Worm (Caenorhabditis elegans) whole organism, L2 larva: ENCODE measurements around the gene sre-31.

Experiments used
- ZK546.5 ChIP-seq: sonication (generic microtip); optimal IDR thresholded peaks from 2 replicates; lab custom pipeline; 2017; ENCODE audit warnings: missing biosample characterization, missing genetic modification characterization
- lin-11 ChIP-seq: fragments of 150-350 bp; sonication (generic microtip); optimal IDR thresholded peaks from 2 replicates; lab custom pipeline; 2014; ENCODE audit warnings: missing biosample characterization, missing genetic modification characterization, inconsistent platforms, mixed read lengths
- lsy-2 ChIP-seq, 2 experiments: fragments of 150-350 bp in 1 of 2; sonication (generic microtip) in 1 of 2; optimal IDR thresholded peaks; 2 replicates each; lab custom pipeline; 2014 to 2017; ENCODE audit warnings: missing biosample characterization in 2 of 2, missing genetic modification characterization in 2 of 2
- mdl-1 ChIP-seq, 2 experiments: fragments of 150-350 bp in 1 of 2; sonication (generic microtip) in 1 of 2; optimal IDR thresholded peaks; 2 replicates each; lab custom pipeline; 2017; ENCODE audit warnings: missing biosample characterization in 2 of 2, missing genetic modification characterization in 2 of 2
- nhr-23 ChIP-seq: fragments of 150-350 bp; optimal IDR thresholded peaks from 2 replicates; lab custom pipeline; 2014; ENCODE audit warnings: missing biosample characterization, missing genetic modification reagents, missing genetic modification characterization
- nhr-237 ChIP-seq: fragments of 150-350 bp; optimal IDR thresholded peaks from 2 replicates; lab custom pipeline; 2014; ENCODE audit warnings: missing biosample characterization, missing genetic modification characterization
- nhr-77 ChIP-seq: fragments of 150-350 bp; optimal IDR thresholded peaks from 2 replicates; lab custom pipeline; 2014; ENCODE audit warnings: missing biosample characterization, missing genetic modification characterization
- sma-9 ChIP-seq, 2 experiments: fragments of 150-350 bp in 1 of 2; sonication (generic microtip) in 1 of 2; optimal IDR thresholded peaks; 2 replicates each; lab custom pipeline; 2014 to 2016; ENCODE audit warnings: missing genetic modification characterization in 2 of 2, mild to moderate bottlenecking in 1 of 2, missing biosample characterization in 1 of 2, missing compliant biosample characterization in 1 of 2, missing genetic modification reagents in 1 of 2, moderate library complexity in 1 of 2
- snpc-4 ChIP-seq: fragments of 150-350 bp; optimal IDR thresholded peaks from 2 replicates; lab custom pipeline; 2014; ENCODE audit warnings: missing biosample characterization, missing genetic modification characterization
- unc-39 ChIP-seq: fragments of 150-350 bp; optimal IDR thresholded peaks from 2 replicates; lab custom pipeline; 2014; ENCODE audit warnings: missing biosample characterization, missing genetic modification characterization

ce11 chrII:12449849-12450248 lies 41.2 kb upstream of the sre-31 start, which contains the start of gene sre-34:
- TF ChIP-seq snpc-4 (tag; lab: Kevin White, UChicago) (no peak), nhr-23 (tag; lab: Kevin White, UChicago) (no peak), sma-9 (GFP tag; optimal IDR thresholded peaks at IDR 0.05; lab: Kevin White, UChicago) (no peak), sma-9 (tag; optimal IDR thresholded peaks at IDR 0.05; lab: Kevin White, UChicago) (no peak), nhr-237 (tag; lab: Kevin White, UChicago) (no peak), lsy-2 (tag; optimal IDR thresholded peaks at IDR 0.05; lab: Kevin White, UChicago) (no peak), ZK546.5 (tag; lab: Kevin White, UChicago) (no peak), unc-39 (tag; lab: Kevin White, UChicago) (no peak), lin-11 (no peak), nhr-77 (tag; lab: Kevin White, UChicago) (no peak), mdl-1 (tag; optimal IDR thresholded peaks at IDR 0.05; lab: Kevin White, UChicago) (no peak)
